Fruit fly (Drosophila melanogaster) whole organism, embryonic: Measurements from ENCODE around the gene Rai1.

ENCODE experiments used
- Adf1 ChIP-seq: fragments of 200-800 bp; sonication (Bioruptor generic); IDR thresholded peaks from 2 replicates; pipeline ENCODE4 v1.3.6; 2022; ENCODE audit warnings: missing biosample characterization, missing genetic modification characterization
- Antp ChIP-seq: fragments of 200-800 bp; sonication (Bioruptor generic); optimal IDR thresholded peaks from 3 replicates; lab custom pipeline; 2016; ENCODE audit warnings: missing biosample characterization, missing genetic modification characterization
- BtbVII ChIP-seq: fragments of 200-800 bp; sonication (Bioruptor generic); optimal IDR thresholded peaks from 3 replicates; lab custom pipeline; 2017; ENCODE audit warnings: missing biosample characterization, mild to moderate bottlenecking, missing genetic modification characterization
- CG10431 ChIP-seq: fragments of 200-800 bp; sonication (Bioruptor generic); optimal IDR thresholded peaks from 3 replicates; lab custom pipeline; 2018; ENCODE audit warnings: missing biosample characterization, mild to moderate bottlenecking, missing genetic modification characterization
- CG11723 ChIP-seq: fragments of 200-800 bp; sonication (Bioruptor generic); optimal IDR thresholded peaks from 2 replicates; lab custom pipeline; 2017; ENCODE audit warnings: missing biosample characterization, mild to moderate bottlenecking, missing genetic modification characterization
- CG12659 ChIP-seq: fragments of 200-800 bp; sonication (Bioruptor generic); optimal IDR thresholded peaks from 3 replicates; lab custom pipeline; 2017; ENCODE audit warnings: mild to moderate bottlenecking, missing biosample characterization, missing genetic modification reagents, missing genetic modification characterization
- CG13287 ChIP-seq: fragments of 200-800 bp; sonication (Bioruptor generic); IDR thresholded peaks from 2 replicates; pipeline ENCODE4 v1.3.6; 2022; ENCODE audit warnings: missing biosample characterization, missing genetic modification characterization; ENCODE audit not compliant: partially characterized antibody
- CG13624 ChIP-seq: fragments of 200-800 bp; sonication (Bioruptor generic); optimal IDR thresholded peaks from 2 replicates; lab custom pipeline; 2016; ENCODE audit warnings: missing biosample characterization, missing genetic modification characterization
- CG14710 ChIP-seq: fragments of 200-800 bp; sonication (Bioruptor generic); optimal IDR thresholded peaks from 3 replicates; lab custom pipeline; 2019; ENCODE audit warnings: missing biosample characterization, mild to moderate bottlenecking, missing genetic modification characterization, moderate library complexity
- CG17385 ChIP-seq: fragments of 200-800 bp; sonication (Bioruptor generic); optimal IDR thresholded peaks from 3 replicates; lab custom pipeline; 2018; ENCODE audit warnings: missing biosample characterization, mild to moderate bottlenecking, missing genetic modification characterization
- CG1832 ChIP-seq: fragments of 200-800 bp; sonication (Bioruptor generic); optimal IDR thresholded peaks from 2 replicates; lab custom pipeline; 2017; ENCODE audit warnings: missing biosample characterization, mild to moderate bottlenecking, missing genetic modification characterization, inconsistent platforms
- CG3163 ChIP-seq: fragments of 200-800 bp; sonication (Bioruptor generic); optimal IDR thresholded peaks from 3 replicates; lab custom pipeline; 2016; ENCODE audit warnings: missing biosample characterization, missing genetic modification characterization
- CG34376 ChIP-seq: fragments of 200-800 bp; sonication (Bioruptor generic); optimal IDR thresholded peaks from 2 replicates; lab custom pipeline; 2018; ENCODE audit warnings: missing biosample characterization, mild to moderate bottlenecking, missing genetic modification characterization
- CG3995 ChIP-seq: fragments of 200-800 bp; sonication (Bioruptor generic); optimal IDR thresholded peaks from 3 replicates; lab custom pipeline; 2016; ENCODE audit warnings: missing biosample characterization, missing genetic modification characterization
- CG4617 ChIP-seq: fragments of 200-800 bp; sonication (Bioruptor generic); optimal IDR thresholded peaks from 3 replicates; lab custom pipeline; 2016; ENCODE audit warnings: missing biosample characterization, missing genetic modification characterization, borderline replicate concordance
- CG6813 ChIP-seq: fragments of 200-800 bp; sonication (Bioruptor generic); optimal IDR thresholded peaks from 2 replicates; lab custom pipeline; 2017; ENCODE audit warnings: missing biosample characterization, missing genetic modification characterization, mild to moderate bottlenecking, moderate library complexity, missing genetic modification reagents
- CG8290 ChIP-seq, 3 experiments: fragments of 200-800 bp; sonication (Bioruptor generic); optimal IDR thresholded peaks; 2 replicates each; lab custom pipeline; 2016 to 2019; ENCODE audit warnings: missing biosample characterization in 3 of 3, missing genetic modification characterization in 3 of 3, mild to moderate bottlenecking in 2 of 3, moderate library complexity in 1 of 3
- CG8478 ChIP-seq: fragments of >200 bp; optimal IDR thresholded peaks from 2 replicates; lab custom pipeline; 2018
- CG9437 ChIP-seq: fragments of 200-800 bp; sonication (Bioruptor generic); optimal IDR thresholded peaks from 2 replicates; lab custom pipeline; 2018; ENCODE audit warnings: missing biosample characterization, mild to moderate bottlenecking, missing genetic modification characterization
- CoRest ChIP-seq: fragments of 200-800 bp; sonication (Bioruptor generic); optimal IDR thresholded peaks from 3 replicates; lab custom pipeline; 2018; ENCODE audit warnings: missing biosample characterization, mild to moderate bottlenecking, missing genetic modification characterization, moderate library complexity
- D ChIP-seq, 2 experiments: fragments of 200-800 bp in 1 of 2; fragments of >200 bp in 1 of 2; sonication (Bioruptor generic) in 1 of 2; optimal IDR thresholded peaks; 2 replicates in 1 of 2; 3 replicates in 1 of 2; lab custom pipeline; 2017; ENCODE audit warnings: mild to moderate bottlenecking in 1 of 2, missing biosample characterization in 1 of 2, missing genetic modification characterization in 1 of 2, missing genetic modification reagents in 1 of 2
- D19B ChIP-seq: fragments of 200-800 bp; sonication (Bioruptor generic); optimal IDR thresholded peaks from 2 replicates; lab custom pipeline; 2017; ENCODE audit warnings: missing biosample characterization, mild to moderate bottlenecking, missing genetic modification characterization
- Dll ChIP-seq: fragments of 200-800 bp; sonication (Bioruptor generic); IDR thresholded peaks from 4 replicates; pipeline ENCODE4 v1.3.6; 2022; ENCODE audit warnings: missing biosample characterization, missing genetic modification characterization; ENCODE audit not compliant: partially characterized antibody
- Dref ChIP-seq: fragments of 200-800 bp; sonication (Bioruptor generic); IDR thresholded peaks from 2 replicates; pipeline ENCODE4 v1.3.6; 2022; ENCODE audit warnings: missing biosample characterization, missing genetic modification characterization
- Ets65A ChIP-seq: fragments of 200-800 bp; sonication (Bioruptor generic); peaks from one replicate; lab custom pipeline; 2016; ENCODE audit warnings: missing biosample characterization, missing genetic modification characterization
- Fer2 ChIP-seq: fragments of 200-800 bp; sonication (Bioruptor generic); optimal IDR thresholded peaks from 2 replicates; lab custom pipeline; 2018; ENCODE audit warnings: missing biosample characterization, mild to moderate bottlenecking, missing genetic modification characterization, moderate library complexity
- H15 ChIP-seq: fragments of 200-800 bp; sonication (Bioruptor generic); IDR thresholded peaks from 3 replicates; pipeline ENCODE4 v1.3.6; 2022; ENCODE audit warnings: missing biosample characterization, missing genetic modification characterization
- HmgZ ChIP-seq: fragments of 200-800 bp; sonication (Bioruptor generic); optimal IDR thresholded peaks from 2 replicates; lab custom pipeline; 2018; ENCODE audit warnings: missing biosample characterization, mild to moderate bottlenecking, missing genetic modification characterization
- Lpt ChIP-seq: fragments of >200 bp; optimal IDR thresholded peaks from 2 replicates; lab custom pipeline; 2018; ENCODE audit warnings: missing biosample characterization, missing genetic modification characterization
- MBD-R2 ChIP-seq: fragments of 200-800 bp; sonication (Bioruptor generic); IDR thresholded peaks from 2 replicates; pipeline ENCODE4 v1.3.6; 2022; ENCODE audit warnings: missing biosample characterization, missing genetic modification characterization
- NfI ChIP-seq: fragments of 200-800 bp; sonication (Bioruptor generic); optimal IDR thresholded peaks from 3 replicates; lab custom pipeline; 2018; ENCODE audit warnings: missing biosample characterization, mild to moderate bottlenecking, missing genetic modification characterization, moderate library complexity
- Opbp ChIP-seq: fragments of 200-800 bp; sonication (Bioruptor generic); IDR thresholded peaks from 3 replicates; pipeline ENCODE4 v1.3.6; 2022; ENCODE audit warnings: missing biosample characterization, missing genetic modification characterization; ENCODE audit not compliant: partially characterized antibody
- Sin3A ChIP-seq: fragments of >200 bp; optimal IDR thresholded peaks from 2 replicates; lab custom pipeline; 2018
- cg ChIP-seq: fragments of 200-800 bp; sonication (Bioruptor generic); optimal IDR thresholded peaks from 3 replicates; lab custom pipeline; 2019; ENCODE audit warnings: missing biosample characterization, mild to moderate bottlenecking, missing genetic modification characterization, moderate library complexity
- crc ChIP-seq: fragments of 200-800 bp; sonication (Bioruptor generic); optimal IDR thresholded peaks from 2 replicates; lab custom pipeline; 2016; ENCODE audit warnings: missing biosample characterization, missing genetic modification characterization
- crol ChIP-seq: fragments of 200-800 bp; sonication (Bioruptor generic); IDR thresholded peaks from 2 replicates; pipeline ENCODE4 v1.3.6; 2022; ENCODE audit warnings: missing biosample characterization, missing genetic modification characterization
- dpn ChIP-seq, 2 experiments: fragments of 200-800 bp; sonication (Bioruptor generic); optimal IDR thresholded peaks; 3 replicates each; lab custom pipeline; 2016; ENCODE audit warnings: missing biosample characterization in 2 of 2, missing genetic modification characterization in 2 of 2
- insv ChIP-seq, 2 experiments: fragments of 200-800 bp; sonication (Bioruptor generic); optimal IDR thresholded peaks; 3 replicates each; lab custom pipeline; 2016 to 2018; ENCODE audit warnings: missing biosample characterization in 2 of 2, missing genetic modification characterization in 2 of 2
- nom ChIP-seq: fragments of 200-800 bp; sonication (Bioruptor generic); optimal IDR thresholded peaks from 2 replicates; lab custom pipeline; 2017; ENCODE audit warnings: missing biosample characterization, missing genetic modification characterization, mild to moderate bottlenecking, moderate library complexity, missing genetic modification reagents
- p53 ChIP-seq: fragments of 200-800 bp; sonication (Bioruptor generic); optimal IDR thresholded peaks from 2 replicates; lab custom pipeline; 2016; ENCODE audit warnings: missing biosample characterization, missing genetic modification characterization
- peb ChIP-seq: fragments of 200-800 bp; sonication (Bioruptor generic); IDR thresholded peaks from 2 replicates; pipeline ENCODE4 v1.3.6; 2022; ENCODE audit warnings: missing biosample characterization, missing genetic modification characterization
- pnt ChIP-seq: fragments of 200-800 bp; sonication (Bioruptor generic); optimal IDR thresholded peaks from 3 replicates; lab custom pipeline; 2016; ENCODE audit warnings: missing biosample characterization, missing genetic modification characterization
- prd ChIP-seq, 3 experiments: fragments of >200 bp in 2 of 3; fragments of 200-800 bp in 1 of 3; sonication (Bioruptor generic) in 1 of 3; optimal IDR thresholded peaks in 2 of 3; IDR thresholded peaks in 1 of 3; 2 replicates in 2 of 3; 3 replicates in 1 of 3; pipeline versions ENCODE4 v1.3.6 to Lab custom; 2017 to 2022; ENCODE audit warnings: missing biosample characterization in 1 of 3, missing genetic modification characterization in 1 of 3
- pum ChIP-seq: fragments of 200-800 bp; sonication (Bioruptor generic); optimal IDR thresholded peaks from 2 replicates; lab custom pipeline; 2016; ENCODE audit warnings: missing biosample characterization, missing genetic modification characterization
- stc ChIP-seq: fragments of 200-800 bp; sonication (Bioruptor generic); IDR thresholded peaks from 2 replicates; pipeline ENCODE4 v1.3.6; 2022; ENCODE audit warnings: missing biosample characterization, missing genetic modification characterization
- unc-4 ChIP-seq: fragments of 200-800 bp; sonication (Bioruptor generic); IDR thresholded peaks from 2 replicates; pipeline ENCODE4 v1.3.6; 2022; ENCODE audit warnings: missing biosample characterization, missing genetic modification characterization; ENCODE audit not compliant: partially characterized antibody

The Rai1 gene

DNA sequence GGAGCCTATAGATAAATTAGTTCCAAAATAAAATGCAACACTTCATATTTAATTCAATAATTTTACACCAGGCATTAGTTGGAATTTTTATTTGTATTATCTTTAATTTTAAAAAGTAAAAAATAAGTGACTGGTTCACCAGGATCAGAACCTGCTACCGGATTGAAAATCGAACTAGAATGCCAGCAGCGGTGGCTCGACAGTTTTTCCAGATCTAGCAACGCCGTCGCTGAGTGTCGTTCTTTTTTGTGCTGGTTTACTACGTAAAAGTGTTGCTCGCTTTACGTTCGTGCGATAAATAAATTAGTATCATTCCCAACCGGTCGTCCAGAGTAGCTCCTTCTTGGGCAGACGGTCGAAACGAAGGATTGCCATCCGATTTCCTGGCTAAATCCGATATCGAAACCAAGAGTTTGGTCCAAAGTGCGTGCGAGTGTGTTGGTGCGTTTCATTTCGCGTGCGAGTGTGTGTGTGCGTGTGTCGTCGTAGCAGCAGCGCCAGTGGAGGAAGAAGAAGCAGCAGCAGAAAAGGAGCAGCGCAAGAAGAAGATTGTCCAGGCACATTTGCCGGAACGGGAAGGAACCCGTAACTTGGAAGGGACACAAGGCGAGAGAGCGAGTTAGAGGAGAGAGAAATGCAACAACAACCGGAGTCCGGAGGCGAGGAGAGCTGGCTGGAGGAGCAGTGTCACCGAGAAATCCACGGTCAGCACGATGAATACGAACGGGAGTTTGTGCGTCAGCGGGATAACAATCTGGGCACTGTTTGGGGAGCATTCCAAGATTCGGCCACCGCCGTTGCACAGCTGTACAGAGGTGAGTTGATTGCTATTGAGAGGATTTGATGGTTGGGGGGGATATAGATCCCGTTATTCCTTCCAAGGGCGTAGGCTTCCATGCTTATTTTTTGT is 11.0 kb downstream of the Rai1 start, which contains the start of gene CG4768 (continued):
- TF ChIP-seq MBD-R2 (GFP tag; lab: Robert Waterston, UW): peak; percentile 33; the same call in 1 of the 2 replicates
- TF ChIP-seq Adf1 (GFP tag; lab: Robert Waterston, UW): 0 out of 2 replicates have a peak, but pooled peaks have one; percentile 42
- no peak for TF ChIP-seq CG14710 (tag; lab: Kevin White, UChicago)
- peak in 1 of 2 experiments; percentile 50 for TF ChIP-seq insv (GFP tag; optimal IDR thresholded peaks at IDR 0.05; lab: Kevin White, UChicago)
- no peak for TF ChIP-seq peb (GFP tag; lab: Robert Waterston, UW)
- no peak for TF ChIP-seq CG8290 (GFP tag; optimal IDR thresholded peaks at IDR 0.05; lab: Kevin White, UChicago)
- peak in 1 of 2 experiments; percentile 3 for TF ChIP-seq CG8290 (tag; optimal IDR thresholded peaks at IDR 0.05; lab: Kevin White, UChicago)
- peak; percentile 13 for TF ChIP-seq CG10431 (GFP tag; lab: Kevin White, UChicago)
- TF ChIP-seq Lpt (GFP tag; lab: Kevin White, UChicago): no peak
- no peak for TF ChIP-seq CG1832 (GFP tag; lab: Kevin White, UChicago)
- TF ChIP-seq NfI (GFP tag; lab: Kevin White, UChicago): peak; percentile 19
- TF ChIP-seq Fer2 (tag; lab: Kevin White, UChicago): no peak
- peak; percentile 70 for TF ChIP-seq Ets65A (GFP tag; lab: Kevin White, UChicago)
- no peak for TF ChIP-seq Sin3A
- no peak for TF ChIP-seq prd (optimal IDR thresholded peaks at IDR 0.05; lab: Kevin White, UChicago)
- TF ChIP-seq prd (GFP tag; IDR thresholded peaks at IDR 0.05; lab: Robert Waterston, UW): 0 out of 3 replicates have a peak, but pooled peaks have one; percentile 7
- TF ChIP-seq CG6813 (GFP tag; lab: Kevin White, UChicago): no peak
- TF ChIP-seq nom: peak; percentile 17
- no peak; the same call in 3 of the 4 replicates for TF ChIP-seq Dll (GFP tag; lab: Robert Waterston, UW)
- peak; percentile 71 for TF ChIP-seq CG8478 (lab: Kevin White, UChicago)
- peak; percentile 0 for TF ChIP-seq HmgZ (tag; lab: Kevin White, UChicago)
- no peak for TF ChIP-seq H15
- TF ChIP-seq Antp (GFP tag; lab: Kevin White, UChicago): no peak
- peak; percentile 16; the same call in 1 of the 2 replicates for TF ChIP-seq CG13287
- peak; percentile 2 for TF ChIP-seq CG12659 (GFP tag; lab: Kevin White, UChicago)
- TF ChIP-seq CG13624: peak; percentile 7
- TF ChIP-seq dpn (GFP tag; optimal IDR thresholded peaks at IDR 0.05; lab: Kevin White, UChicago): no peak
- TF ChIP-seq CG17385 (GFP tag; lab: Kevin White, UChicago): peak; percentile 90
- no peak for TF ChIP-seq CG11723 (GFP tag; lab: Kevin White, UChicago)
- TF ChIP-seq CoRest: no peak
- peak; percentile 86 for TF ChIP-seq cg (GFP tag; lab: Kevin White, UChicago)
- TF ChIP-seq stc (GFP tag; lab: Robert Waterston, UW): no peak
- TF ChIP-seq pum (GFP tag; lab: Kevin White, UChicago): no peak
- TF ChIP-seq Opbp (GFP tag; lab: Robert Waterston, UW): no peak
- TF ChIP-seq Dref (GFP tag; lab: Robert Waterston, UW): peak; percentile 44
- TF ChIP-seq CG3163: peak; percentile 6
- no peak for TF ChIP-seq pnt (GFP tag; lab: Kevin White, UChicago)
- TF ChIP-seq BtbVII (GFP tag; lab: Kevin White, UChicago): no peak
- no peak for TF ChIP-seq D19B (GFP tag; lab: Kevin White, UChicago)
- peak; percentile 64 for TF ChIP-seq D (optimal IDR thresholded peaks at IDR 0.05; lab: Kevin White, UChicago)
- no peak for TF ChIP-seq D (GFP tag; optimal IDR thresholded peaks at IDR 0.05; lab: Kevin White, UChicago)
- no peak for TF ChIP-seq CG34376 (GFP tag; lab: Kevin White, UChicago)
- TF ChIP-seq CG4617: peak; percentile 40
- no peak for TF ChIP-seq crol
- TF ChIP-seq unc-4 (GFP tag; lab: Robert Waterston, UW): 0 out of 2 replicates have a peak, but pooled peaks have one; percentile 21
- TF ChIP-seq p53 (GFP tag; lab: Kevin White, UChicago): no peak
- TF ChIP-seq CG3995 (GFP tag; lab: Kevin White, UChicago): peak; percentile 95
- peak; percentile 24 for TF ChIP-seq CG9437
- no peak for TF ChIP-seq crc
